Fruit fly (Drosophila melanogaster) Kc167 (cell line): ENCODE data around the gene Npc2g.

Source experiments
- Myc ChIP-seq: fragments of >200 bp; optimal IDR thresholded peaks from 2 replicates; lab custom pipeline; 2017; ENCODE audit warnings: missing external identifiers
- insv ChIP-seq: fragments of >200 bp; optimal IDR thresholded peaks from 3 replicates; lab custom pipeline; 2018; ENCODE audit warnings: missing external identifiers
- psq ChIP-seq: fragments of >200 bp; optimal IDR thresholded peaks from 2 replicates; lab custom pipeline; 2017; ENCODE audit warnings: missing external identifiers
- ttk ChIP-seq: sonication (Bioruptor generic); optimal IDR thresholded peaks from 2 replicates; lab custom pipeline; 2017; ENCODE audit warnings: missing external identifiers

DNA sequence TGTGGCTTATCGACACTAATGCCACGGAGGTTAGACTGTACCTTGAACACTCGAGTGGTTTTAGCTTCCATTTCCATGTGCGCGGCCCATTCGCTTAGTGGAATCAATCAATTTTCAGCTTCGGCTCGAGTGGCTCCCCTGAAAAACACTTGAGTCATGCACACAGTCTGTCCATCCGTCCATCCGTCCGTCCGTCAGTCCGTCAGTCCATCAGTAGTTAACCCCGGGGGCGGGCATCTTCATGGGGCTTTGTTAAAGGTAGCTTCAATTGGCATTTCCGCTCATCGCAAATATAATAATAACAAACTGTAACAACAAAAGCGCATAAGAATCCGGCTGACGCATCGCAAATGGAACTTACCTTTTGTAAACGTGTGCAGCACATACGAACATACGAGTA is 36.1 kb upstream of the Npc2g start:
- TF ChIP-seq insv (no peak), psq (lab: Kevin White, UChicago) (no peak), ttk (lab: Kevin White, UChicago) (no peak), Myc (lab: Kevin White, UChicago) (no peak)
